Fruit fly (Drosophila melanogaster): ENCODE measurements around the gene Spag1.

Spag1 gene

dm6 chr3R:26952200-26952856 is 4.7 kb downstream of the Spag1 start:
- TF ChIP-seq noc (tag; optimal IDR thresholded peaks at IDR 0.05), result peak; percentile 74

dm6 chr3R:26952857-26953477 is 5.3 kb downstream of the Spag1 start:
- no peak for TF ChIP-seq noc (tag; optimal IDR thresholded peaks at IDR 0.05)

- TF ChIP-seq noc (tag; optimal IDR thresholded peaks at IDR 0.05), result peak; percentile 61
Measured at dm6 chr3R:26953478-26953874, 5.8 kb downstream of the Spag1 start.

DNA sequence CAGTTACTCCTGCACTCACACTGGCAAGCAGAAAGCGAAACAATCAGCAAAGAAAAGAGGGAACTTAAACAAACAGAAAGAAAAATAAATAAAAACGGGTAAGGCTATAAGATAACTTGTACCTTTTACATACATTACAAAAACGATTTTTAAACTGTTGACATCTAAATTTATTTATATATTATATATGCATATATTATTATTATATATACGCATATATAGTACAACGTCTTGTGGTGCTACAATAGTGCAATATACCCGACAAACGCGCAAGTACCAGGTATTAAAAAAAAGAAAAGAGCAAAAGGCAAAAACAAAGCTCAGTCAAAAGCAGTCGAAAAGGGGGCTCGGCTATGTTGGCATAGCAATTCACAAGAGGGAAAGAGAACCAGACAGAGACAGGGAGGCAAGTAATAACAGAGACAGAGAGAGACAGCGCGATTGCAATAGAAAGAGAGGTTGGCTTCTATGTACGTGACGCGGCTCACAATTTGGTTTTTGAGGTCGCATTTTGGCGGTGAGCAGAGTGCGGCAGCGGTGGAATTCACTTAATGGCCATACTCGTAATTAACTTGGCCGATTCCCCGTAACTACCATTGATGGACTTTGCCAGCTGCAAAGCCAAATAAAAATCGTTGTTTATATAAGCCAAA is 6.5 kb downstream of the Spag1 start:
- TF ChIP-seq noc (tag; optimal IDR thresholded peaks at IDR 0.05), result peak; percentile 64

dm6 chr3R:26955527-26955926 is 7.9 kb downstream of the Spag1 start:
- no peak for TF ChIP-seq noc (tag; optimal IDR thresholded peaks at IDR 0.05)

dm6 chr3R:26956376-26957062 is 8.9 kb downstream of the Spag1 start:
- no peak for TF ChIP-seq noc (tag; optimal IDR thresholded peaks at IDR 0.05)

dm6 chr3R:26957132-26957531 is 9.5 kb downstream of the Spag1 start:
- TF ChIP-seq noc (tag; optimal IDR thresholded peaks at IDR 0.05), result no peak

dm6 chr3R:26958314-26958979 is 10.8 kb downstream of the Spag1 start, which contains the start of gene CG6330:
TSS of gene CG6330 (minus strand) at chr3R:26958491.
- TF ChIP-seq noc (tag; optimal IDR thresholded peaks at IDR 0.05), result no peak

DNA sequence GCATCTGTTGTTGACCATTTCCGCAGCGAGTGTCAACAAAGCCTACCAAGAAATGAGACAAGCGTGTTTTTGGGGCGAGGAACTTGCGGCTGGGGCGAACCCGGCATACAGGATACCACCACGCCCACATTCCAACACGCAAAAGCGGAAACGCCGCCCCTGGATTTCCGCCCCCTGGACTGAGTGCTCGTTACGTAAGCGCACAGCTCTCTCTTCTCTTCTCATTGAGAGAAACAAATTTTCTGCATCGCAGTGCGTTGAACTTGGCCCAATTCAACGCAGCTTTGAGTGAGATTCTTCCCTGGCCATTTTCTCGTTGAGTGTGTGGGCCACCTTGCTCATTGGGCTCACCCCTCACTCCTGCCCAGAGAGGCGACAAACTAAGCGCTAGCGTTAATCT is 12.9 kb downstream of the Spag1 start:
- no peak for TF ChIP-seq noc (tag; optimal IDR thresholded peaks at IDR 0.05)

- peak; percentile 88 for TF ChIP-seq noc (tag; optimal IDR thresholded peaks at IDR 0.05)
Measured at dm6 chr3R:26963747-26964174, 16.1 kb downstream of the Spag1 start.

DNA sequence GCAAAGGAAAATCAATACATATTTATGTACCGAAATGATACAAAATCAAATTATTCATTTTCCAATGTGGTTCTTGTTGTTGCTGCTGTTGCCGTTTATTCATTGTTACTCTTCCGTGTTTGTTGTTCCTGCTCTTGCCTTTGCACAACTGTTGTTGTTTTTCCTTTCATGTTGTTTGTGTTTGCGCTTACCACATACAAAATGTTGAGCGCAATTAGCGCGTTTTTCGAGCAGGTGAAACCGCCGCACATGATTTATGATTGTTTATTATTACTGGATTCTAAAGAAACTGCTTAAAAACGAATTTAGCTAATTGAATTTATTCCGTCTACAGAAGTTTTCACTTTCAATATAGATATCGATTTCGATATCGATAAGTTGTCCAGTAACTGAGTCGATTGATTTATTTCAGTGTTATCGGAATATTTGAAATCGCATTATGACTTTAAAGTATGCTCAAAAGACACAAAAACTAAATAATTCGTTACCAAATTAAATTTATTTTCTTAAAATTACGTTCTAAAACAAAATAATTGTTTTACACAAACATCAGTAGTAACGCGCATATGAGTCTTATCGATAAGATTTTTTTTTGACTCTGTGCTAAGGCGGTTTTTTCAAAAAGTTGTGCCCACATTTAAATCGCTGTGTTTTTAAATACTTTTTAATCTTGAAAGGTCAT is 17.0 kb downstream of the Spag1 start, which contains the start of gene Tsp97E:
Tsp97E (minus strand) TSS at position 366 of the 682 bp plus-strand sequence.
- no peak for TF ChIP-seq noc (tag; optimal IDR thresholded peaks at IDR 0.05)

dm6 chr3R:26966385-26966784 is 18.8 kb downstream of the Spag1 start, which contains the start of gene Gr97a:
TSS of gene Gr97a (minus strand) at chr3R:26966485.
- TF ChIP-seq noc (tag; optimal IDR thresholded peaks at IDR 0.05), result no peak

DNA sequence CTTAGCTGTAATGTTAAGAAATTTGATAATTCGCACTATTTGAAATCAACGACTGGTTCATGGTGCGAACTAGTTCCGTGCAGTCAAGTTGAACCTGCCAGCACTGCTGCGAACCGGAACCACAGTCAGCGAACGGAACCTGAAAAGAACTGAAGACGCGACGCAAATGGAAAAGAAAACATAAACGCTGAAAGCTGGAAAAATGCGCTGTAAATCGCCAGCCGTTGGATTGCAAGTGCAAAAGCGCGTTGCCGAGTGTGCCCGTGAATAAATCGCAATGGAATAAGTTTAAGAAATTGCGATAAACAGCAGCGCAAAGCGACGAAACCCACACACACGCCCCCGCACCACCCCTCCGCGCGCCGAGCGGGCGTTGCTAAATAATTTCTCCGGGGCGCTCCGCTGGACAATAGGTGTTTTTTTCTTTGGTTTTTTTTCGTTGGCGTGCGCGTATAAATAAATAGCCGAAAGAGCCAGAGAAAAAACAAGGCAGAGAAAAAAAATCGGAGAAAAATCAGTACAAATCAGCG is 19.2 kb downstream of the Spag1 start, which contains the start of gene CG5521:
CG5521 (plus strand) TSS at position 137 of the 530 bp plus-strand sequence.
- TF ChIP-seq noc (tag; optimal IDR thresholded peaks at IDR 0.05), result peak; percentile 20

- TF ChIP-seq noc (tag; optimal IDR thresholded peaks at IDR 0.05), result peak; percentile 41
Measured at dm6 chr3R:26967587-26968312, 20.1 kb downstream of the Spag1 start.

All from whole organism, larva.